Fruit fly (Drosophila melanogaster) whole organism, prepupa: Measurements from ENCODE around the gene CG11588.

Experiments used
- CG11294 ChIP-seq: fragments of 200-800 bp; sonication (Bioruptor generic); IDR thresholded peaks from 2 replicates; pipeline ENCODE4 v1.3.6; 2022; ENCODE audit warnings: missing biosample characterization, missing genetic modification characterization
- CG34406 ChIP-seq: fragments of 200-800 bp; sonication (Bioruptor generic); optimal IDR thresholded peaks from 3 replicates; lab custom pipeline; 2016; ENCODE audit warnings: missing biosample characterization, missing genetic modification characterization
- Hr4 ChIP-seq: fragments of 200-800 bp; sonication (Bioruptor generic); optimal IDR thresholded peaks from 3 replicates; lab custom pipeline; 2016; ENCODE audit warnings: missing biosample characterization, missing genetic modification characterization
- Sox102F ChIP-seq: fragments of 200-800 bp; sonication (Bioruptor generic); optimal IDR thresholded peaks from 2 replicates; lab custom pipeline; 2016; ENCODE audit warnings: missing biosample characterization, mild to moderate bottlenecking, missing genetic modification characterization
- Sox15 ChIP-seq: fragments of 200-800 bp; sonication (Bioruptor generic); optimal IDR thresholded peaks from 3 replicates; lab custom pipeline; 2016; ENCODE audit warnings: missing biosample characterization, missing genetic modification characterization
- dsx ChIP-seq: fragments of 200-800 bp; optimal IDR thresholded peaks from 3 replicates; lab custom pipeline; 2019; ENCODE audit warnings: missing biosample characterization, mild to moderate bottlenecking, missing genetic modification characterization, moderate library complexity; ENCODE audit not compliant: poor library complexity, severe bottlenecking

DNA sequence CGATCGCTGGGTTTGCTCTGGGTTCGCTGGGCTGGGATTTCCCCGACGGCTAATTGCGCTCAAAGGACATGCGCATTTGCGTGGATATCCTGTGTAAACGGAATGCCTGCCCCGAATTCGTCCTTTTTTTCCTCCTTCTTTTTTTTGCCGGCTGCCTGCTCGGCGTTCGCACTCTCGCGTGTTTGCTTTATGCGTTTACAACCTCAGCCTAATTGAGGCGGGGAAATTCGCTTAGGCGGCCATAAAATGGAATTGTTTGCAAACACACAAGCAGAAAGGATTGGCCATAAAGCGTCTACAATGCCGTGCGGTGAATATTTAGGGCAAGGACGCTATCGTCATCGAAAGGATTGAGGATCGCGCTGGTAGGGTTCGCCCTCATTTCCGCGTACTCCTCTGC lies 4.1 kb downstream of the CG11588 start:
- TF ChIP-seq CG11294 (GFP tag; lab: Robert Waterston, UW) (no peak), CG34406 (GFP tag; lab: Kevin White, UChicago) (no peak), Hr4 (no peak), dsx (GFP tag; lab: Kevin White, UChicago) (no peak), Sox15 (no peak), Sox102F (GFP tag; lab: Kevin White, UChicago) (no peak)
